Fruit fly (Drosophila melanogaster) S2 (cell line): ENCODE results near the gene CG43867.

Experiments
- CG8478 ChIP-seq: fragments of >200 bp; optimal IDR thresholded peaks from 2 replicates; lab custom pipeline; 2018
- CTCF ChIP-seq, 2 experiments: fragments of >200 bp; optimal IDR thresholded peaks; 2 replicates each; lab custom pipeline; 2018

DNA sequence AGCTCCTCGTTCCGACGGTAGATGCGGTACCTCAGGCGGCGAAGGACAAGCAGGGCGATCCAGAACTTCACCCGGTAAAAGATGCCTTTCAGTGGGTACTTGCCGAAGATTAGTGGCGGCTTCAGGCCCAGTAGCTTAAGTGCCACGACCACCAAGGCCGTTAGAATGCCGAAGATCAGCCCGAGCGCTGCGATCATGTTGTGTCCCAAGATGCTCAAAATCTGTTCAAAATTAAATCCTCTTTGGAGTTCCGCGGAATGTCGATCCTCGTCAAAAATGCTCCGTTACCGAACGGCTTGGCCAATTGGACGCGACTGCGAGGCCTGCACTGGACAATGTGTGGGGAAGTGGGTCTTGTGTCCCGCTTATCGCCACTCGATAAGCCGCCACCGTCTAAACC lies 4.4 kb upstream of the CG43867 start, which contains the start of the genes CG32815 and CG3706:
- TF ChIP-seq CTCF (optimal IDR thresholded peaks at IDR 0.05; lab: Kevin White, UChicago): no peak
- TF ChIP-seq CG8478 (lab: Kevin White, UChicago): no peak
